Worm (Caenorhabditis elegans): Measurements from ENCODE around the gene col-171.

ce11 chrX:6337338-6337737, 3.2 kb downstream of the col-171 start:
- no peak for TF ChIP-seq unc-3 (GFP tag; conservative IDR thresholded peaks at IDR 0.05)
- TF ChIP-seq unc-3 (tag; optimal IDR thresholded peaks at IDR 0.05): no peak
- no peak for TF ChIP-seq odd-2 (tag; optimal IDR thresholded peaks at IDR 0.05)
- TF ChIP-seq ama-1 (optimal IDR thresholded peaks at IDR 0.05): no peak
- TF ChIP-seq nhr-11 (tag; optimal IDR thresholded peaks at IDR 0.05): no peak
- no peak for TF ChIP-seq ceh-30 (tag; optimal IDR thresholded peaks at IDR 0.05)
- no peak for TF ChIP-seq ztf-16 (tag; optimal IDR thresholded peaks at IDR 0.05)
- TF ChIP-seq tbx-7 (tag; optimal IDR thresholded peaks at IDR 0.05): no peak
- no peak for TF ChIP-seq che-1 (tag; optimal IDR thresholded peaks at IDR 0.05)
- no peak for TF ChIP-seq unc-55 (GFP tag; optimal IDR thresholded peaks at IDR 0.05)
- TF ChIP-seq ceh-19 (GFP tag; optimal IDR thresholded peaks at IDR 0.05): no peak
- no peak for TF ChIP-seq unc-86 (tag; optimal IDR thresholded peaks at IDR 0.05)
- TF ChIP-seq gmeb-2 (tag; optimal IDR thresholded peaks at IDR 0.05): no peak
- TF ChIP-seq sdc-2 (tag; optimal IDR thresholded peaks at IDR 0.05): no peak
- TF ChIP-seq nfya-1 (tag; optimal IDR thresholded peaks at IDR 0.05): no peak

Measured in whole organism, late embryonic.